Fruit fly (Drosophila melanogaster) whole organism, wandering third instar larva: Measurements from ENCODE around the gene mus301.

Experiments
- CG9705 ChIP-seq: fragments of 200-800 bp; sonication (Bioruptor generic); optimal IDR thresholded peaks from 2 replicates; lab custom pipeline; 2018; ENCODE audit warnings: missing biosample characterization, mild to moderate bottlenecking, missing genetic modification characterization
- CrebA ChIP-seq: fragments of 200-800 bp; sonication (Bioruptor generic); optimal IDR thresholded peaks from 2 replicates; lab custom pipeline; 2016; ENCODE audit warnings: missing biosample characterization, mild to moderate bottlenecking, missing genetic modification characterization, borderline replicate concordance
- Dif ChIP-seq: fragments of 200-275, 200-300 bp; sonication (Bioruptor generic); optimal IDR thresholded peaks from 2 replicates; lab custom pipeline; 2018; ENCODE audit warnings: missing biosample characterization, missing genetic modification characterization; ENCODE audit not compliant: partially characterized antibody
- HLH106 ChIP-seq: fragments of 200-800 bp; optimal IDR thresholded peaks from 3 replicates; lab custom pipeline; 2019; ENCODE audit warnings: missing biosample characterization, mild to moderate bottlenecking, missing genetic modification characterization, moderate library complexity
- Hnf4 ChIP-seq: fragments of 200-800 bp; sonication (Bioruptor generic); optimal IDR thresholded peaks from 2 replicates; lab custom pipeline; 2016; ENCODE audit warnings: missing biosample characterization, mild to moderate bottlenecking, missing genetic modification characterization
- Hr83 ChIP-seq: fragments of 200-300 bp; sonication (Bioruptor generic); optimal IDR thresholded peaks from 2 replicates; lab custom pipeline; 2016; ENCODE audit warnings: missing biosample characterization, mild to moderate bottlenecking, missing genetic modification characterization, moderate library complexity; ENCODE audit not compliant: poor library complexity, severe bottlenecking
- Jra ChIP-seq: sonication (Bioruptor generic); optimal IDR thresholded peaks from 2 replicates; lab custom pipeline; 2016; ENCODE audit warnings: missing biosample characterization, missing genetic modification characterization
- Mio ChIP-seq: sonication (Bioruptor generic); optimal IDR thresholded peaks from 2 replicates; lab custom pipeline; 2016; ENCODE audit warnings: missing biosample characterization, missing genetic modification characterization
- Myc ChIP-seq: fragments of >200 bp; optimal IDR thresholded peaks from 2 replicates; lab custom pipeline; 2017
- ey ChIP-seq: fragments of 200-800 bp; sonication (Bioruptor generic); optimal IDR thresholded peaks from 2 replicates; lab custom pipeline; 2016; ENCODE audit warnings: missing biosample characterization, missing genetic modification characterization
- pan ChIP-seq: fragments of >200 bp; optimal IDR thresholded peaks from 2 replicates; lab custom pipeline; 2017
- rgr ChIP-seq: fragments of 200-800 bp; sonication (Bioruptor generic); optimal IDR thresholded peaks from 3 replicates; lab custom pipeline; 2016; ENCODE audit warnings: missing biosample characterization, mild to moderate bottlenecking, missing genetic modification characterization
- sv ChIP-seq: fragments of 200-800 bp; sonication (Bioruptor generic); optimal IDR thresholded peaks from 3 replicates; lab custom pipeline; 2016; ENCODE audit warnings: missing biosample characterization, missing genetic modification characterization
- woc ChIP-seq: sonication (Bioruptor generic); optimal IDR thresholded peaks from 2 replicates; lab custom pipeline; 2016; ENCODE audit warnings: missing biosample characterization, mild to moderate bottlenecking, missing genetic modification characterization

DNA sequence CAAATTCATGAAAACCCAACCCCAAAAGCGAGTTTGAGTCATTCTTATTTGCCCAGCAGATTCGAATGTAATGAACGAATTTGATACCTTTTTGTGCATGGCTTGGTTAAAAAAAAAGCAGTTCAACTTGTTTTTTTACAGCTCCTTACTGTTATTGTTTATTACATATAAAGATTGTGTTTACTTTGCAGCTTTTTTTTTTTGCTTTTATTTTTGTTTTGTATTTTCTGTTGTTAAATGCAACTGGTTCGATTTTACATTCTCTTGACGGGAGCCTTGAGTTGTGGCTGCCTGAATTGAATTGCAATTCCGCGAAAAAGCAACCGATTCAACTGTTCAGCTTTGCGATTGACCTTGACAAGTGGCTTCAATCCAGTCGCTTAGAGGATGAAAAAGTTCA, 16.9 kb downstream of the mus301 start:
- TF ChIP-seq ey (GFP tag; lab: Kevin White, UChicago) = no peak
- no peak for TF ChIP-seq woc (GFP tag; lab: Kevin White, UChicago)
- TF ChIP-seq Dif = no peak
- TF ChIP-seq HLH106 = no peak
- no peak for TF ChIP-seq Hr83 (GFP tag; lab: Kevin White, UChicago)
- TF ChIP-seq Hnf4 (GFP tag; lab: Kevin White, UChicago) = no peak
- TF ChIP-seq Mio (GFP tag; lab: Kevin White, UChicago) = no peak
- no peak for TF ChIP-seq rgr
- no peak for TF ChIP-seq sv (GFP tag; lab: Kevin White, UChicago)
- TF ChIP-seq pan (lab: Kevin White, UChicago) = no peak
- no peak for TF ChIP-seq CrebA (GFP tag; lab: Kevin White, UChicago)
- no peak for TF ChIP-seq Jra (GFP tag; lab: Kevin White, UChicago)
- TF ChIP-seq CG9705 (GFP tag; lab: Kevin White, UChicago) = no peak
- no peak for TF ChIP-seq Myc (lab: Kevin White, UChicago)
